Worm (Caenorhabditis elegans) whole organism, L4 larva: ENCODE data around the gene srlf-22.

ENCODE experiments used
- F37D6.2 ChIP-seq: sonication (generic microtip); optimal IDR thresholded peaks from 2 replicates; lab custom pipeline; 2016; ENCODE audit warnings: mild to moderate bottlenecking, missing genetic modification characterization, missing compliant biosample characterization
- F49E8.2 ChIP-seq: sonication (generic microtip); optimal IDR thresholded peaks from 2 replicates; lab custom pipeline; 2016; ENCODE audit warnings: missing compliant biosample characterization, mild to moderate bottlenecking, missing genetic modification characterization, borderline replicate concordance
- T20F7.1 ChIP-seq: fragments of 200-800 bp; sonication (Bioruptor generic); optimal IDR thresholded peaks from 2 replicates; lab custom pipeline; 2018; ENCODE audit warnings: mild to moderate bottlenecking, missing genetic modification characterization, missing compliant biosample characterization
- Y105C5A.15 ChIP-seq: fragments of 200-800 bp; sonication (Bioruptor generic); IDR thresholded peaks from 2 replicates; pipeline ENCODE4 v1.3.6; 2022; ENCODE audit warnings: missing genetic modification characterization, missing compliant biosample characterization
- ZK337.2 ChIP-seq: fragments of 200-800 bp; sonication (Bioruptor generic); IDR thresholded peaks from 2 replicates; pipeline ENCODE4 v1.3.6; 2022; ENCODE audit warnings: missing genetic modification reagents, missing genetic modification characterization, missing compliant biosample characterization
- ZK546.5 ChIP-seq, 2 experiments: sonication (generic microtip); optimal IDR thresholded peaks; 2 replicates each; lab custom pipeline; 2017; ENCODE audit warnings: missing biosample characterization in 2 of 2, missing genetic modification characterization in 2 of 2
- ama-1 ChIP-seq: fragments of 150-350 bp; optimal IDR thresholded peaks from 2 replicates; lab custom pipeline; 2014; ENCODE audit warnings: inconsistent platforms, mixed read lengths
- ceh-32 ChIP-seq: sonication (generic microtip); optimal IDR thresholded peaks from 2 replicates; lab custom pipeline; 2016; ENCODE audit warnings: mild to moderate bottlenecking, missing genetic modification characterization, missing compliant biosample characterization; ENCODE audit not compliant: poor library complexity
- ceh-44 ChIP-seq: fragments of 200-800 bp; sonication (Bioruptor generic); IDR thresholded peaks from 2 replicates; pipeline ENCODE4 v1.3.6; 2022; ENCODE audit warnings: missing genetic modification reagents, missing genetic modification characterization, missing compliant biosample characterization
- ceh-62 ChIP-seq: sonication (generic microtip); optimal IDR thresholded peaks from 2 replicates; lab custom pipeline; 2017; ENCODE audit warnings: missing biosample characterization, missing genetic modification characterization
- ceh-82 ChIP-seq: sonication (generic microtip); optimal IDR thresholded peaks from 2 replicates; lab custom pipeline; 2017; ENCODE audit warnings: missing biosample characterization, missing genetic modification characterization
- cey-2 ChIP-seq: sonication (generic microtip); optimal IDR thresholded peaks from 3 replicates; lab custom pipeline; 2017; ENCODE audit warnings: missing genetic modification characterization, mild to moderate bottlenecking, missing compliant biosample characterization, antibody characterized with exemption, borderline replicate concordance; ENCODE audit not compliant: insufficient read depth
- daf-16 ChIP-seq, 3 experiments: sonication (generic microtip); optimal IDR thresholded peaks; 2 replicates each; lab custom pipeline; 2016 to 2017; ENCODE audit warnings: missing genetic modification characterization in 3 of 3, missing genetic modification reagents in 3 of 3, mild to moderate bottlenecking in 2 of 3, missing compliant biosample characterization in 2 of 3, missing biosample characterization in 1 of 3, moderate library complexity in 1 of 3
- dmd-6 ChIP-seq: fragments of 200-800 bp; sonication (Bioruptor generic); IDR thresholded peaks from 2 replicates; pipeline ENCODE4 v1.3.6; 2022; ENCODE audit warnings: missing genetic modification reagents, missing genetic modification characterization, missing compliant biosample characterization
- dpl-1 ChIP-seq: fragments of 150-350 bp; optimal IDR thresholded peaks from 2 replicates; lab custom pipeline; 2014; ENCODE audit warnings: missing biosample characterization, missing genetic modification reagents, missing genetic modification characterization
- duxl-1 ChIP-seq: sonication (generic microtip); optimal IDR thresholded peaks from 2 replicates; lab custom pipeline; 2016; ENCODE audit warnings: mild to moderate bottlenecking, missing genetic modification characterization, moderate library complexity, missing compliant biosample characterization; ENCODE audit not compliant: poor library complexity
- dve-1 ChIP-seq: sonication (generic microtip); optimal IDR thresholded peaks from 2 replicates; lab custom pipeline; 2017; ENCODE audit warnings: antibody characterized with exemption, mild to moderate bottlenecking, missing genetic modification characterization, missing compliant biosample characterization; ENCODE audit not compliant: insufficient read depth
- egl-27 ChIP-seq: sonication (generic microtip); optimal IDR thresholded peaks from 3 replicates; lab custom pipeline; 2017; ENCODE audit warnings: missing biosample characterization, missing genetic modification reagents, missing genetic modification characterization
- gei-8 ChIP-seq: fragments of 200-800 bp; sonication (Bioruptor generic); optimal IDR thresholded peaks from 2 replicates; lab custom pipeline; 2018; ENCODE audit warnings: mild to moderate bottlenecking, missing genetic modification characterization, missing compliant biosample characterization
- lim-7 ChIP-seq: fragments of 200-800 bp; sonication (Bioruptor generic); IDR thresholded peaks from 2 replicates; pipeline ENCODE4 v1.3.6; 2022; ENCODE audit warnings: missing genetic modification characterization, missing compliant biosample characterization
- lin-13 ChIP-seq: fragments of 150-350 bp; optimal IDR thresholded peaks from 2 replicates; lab custom pipeline; 2014; ENCODE audit warnings: missing biosample characterization, missing genetic modification reagents, missing genetic modification characterization
- lin-15B ChIP-seq: fragments of 150-350 bp; sonication (generic microtip); optimal IDR thresholded peaks from 3 replicates; lab custom pipeline; 2014; ENCODE audit warnings: missing biosample characterization, missing genetic modification characterization
- lin-38 ChIP-seq: fragments of 200-800 bp; sonication (Bioruptor generic); IDR thresholded peaks from 2 replicates; pipeline ENCODE4 v1.3.6; 2022; ENCODE audit warnings: missing genetic modification reagents, missing genetic modification characterization, missing compliant biosample characterization
- lin-39 ChIP-seq: fragments of 150-350 bp; optimal IDR thresholded peaks from 2 replicates; lab custom pipeline; 2014; ENCODE audit warnings: missing biosample characterization, missing genetic modification reagents, missing genetic modification characterization
- lsy-2 ChIP-seq, 2 experiments: fragments of 150-350 bp in 1 of 2; sonication (generic microtip) in 1 of 2; optimal IDR thresholded peaks; 2 replicates each; lab custom pipeline; 2014 to 2017; ENCODE audit warnings: missing biosample characterization in 2 of 2, missing genetic modification characterization in 2 of 2
- mdt-29 ChIP-seq: fragments of 200-800 bp; sonication (Bioruptor generic); IDR thresholded peaks from 2 replicates; pipeline ENCODE4 v1.3.6; 2022; ENCODE audit warnings: missing genetic modification reagents, missing genetic modification characterization, missing compliant biosample characterization
- mep-1 ChIP-seq: fragments of 150-350 bp; sonication (generic microtip); optimal IDR thresholded peaks from 3 replicates; lab custom pipeline; 2014; ENCODE audit warnings: missing biosample characterization, missing genetic modification characterization
- nhr-10 ChIP-seq: fragments of 150-350 bp; optimal IDR thresholded peaks from 2 replicates; lab custom pipeline; 2014; ENCODE audit warnings: missing biosample characterization, missing genetic modification characterization
- nhr-11 ChIP-seq: fragments of 150-350 bp; optimal IDR thresholded peaks from 2 replicates; lab custom pipeline; 2014; ENCODE audit warnings: missing biosample characterization, missing genetic modification characterization
- nhr-237 ChIP-seq: sonication (generic microtip); optimal IDR thresholded peaks from 2 replicates; lab custom pipeline; 2017; ENCODE audit warnings: missing biosample characterization, missing genetic modification characterization
- nhr-25 ChIP-seq: sonication (generic microtip); optimal IDR thresholded peaks from 2 replicates; lab custom pipeline; 2017; ENCODE audit warnings: missing genetic modification characterization, mild to moderate bottlenecking, missing compliant biosample characterization, antibody characterized with exemption, moderate library complexity, borderline replicate concordance; ENCODE audit not compliant: insufficient read depth
- nhr-28 ChIP-seq: fragments of 150-350 bp; optimal IDR thresholded peaks from 2 replicates; lab custom pipeline; 2014; ENCODE audit warnings: missing biosample characterization, missing genetic modification characterization
- nhr-48 ChIP-seq: sonication (generic microtip); optimal IDR thresholded peaks from 2 replicates; lab custom pipeline; 2016; ENCODE audit warnings: mild to moderate bottlenecking, missing genetic modification characterization, missing compliant biosample characterization
- nhr-76 ChIP-seq: fragments of 150-350 bp; optimal IDR thresholded peaks from 2 replicates; lab custom pipeline; 2014; ENCODE audit warnings: missing biosample characterization, missing genetic modification characterization
- php-3 ChIP-seq: fragments of 200-800 bp; sonication (Bioruptor generic); IDR thresholded peaks from 2 replicates; pipeline ENCODE4 v1.3.6; 2022; ENCODE audit warnings: missing genetic modification reagents, missing genetic modification characterization, missing compliant biosample characterization
- rbr-2 ChIP-seq: sonication (generic microtip); optimal IDR thresholded peaks from 2 replicates; lab custom pipeline; 2016; ENCODE audit warnings: missing genotype, missing genetic modification characterization, missing compliant biosample characterization
- saeg-2 ChIP-seq: fragments of 200-800 bp; sonication (Bioruptor generic); IDR thresholded peaks from 2 replicates; pipeline ENCODE4 v1.3.6; 2022; ENCODE audit warnings: missing genetic modification reagents, missing genetic modification characterization, missing compliant biosample characterization
- sdz-12 ChIP-seq: fragments of 200-800 bp; sonication (Bioruptor generic); optimal IDR thresholded peaks from 2 replicates; lab custom pipeline; 2018; ENCODE audit warnings: mild to moderate bottlenecking, missing genetic modification characterization, missing compliant biosample characterization
- set-16 ChIP-seq: fragments of 200-800 bp; sonication (Bioruptor generic); IDR thresholded peaks from 2 replicates; pipeline ENCODE4 v1.3.6; 2022; ENCODE audit warnings: missing genetic modification reagents, missing genetic modification characterization, missing compliant biosample characterization
- snpc-1.2 ChIP-seq: fragments of 200-800 bp; sonication (Bioruptor generic); IDR thresholded peaks from 2 replicates; pipeline ENCODE4 v1.3.6; 2022; ENCODE audit warnings: missing genetic modification reagents, missing genetic modification characterization, missing compliant biosample characterization
- snpc-4 ChIP-seq: fragments of 150-350 bp; optimal IDR thresholded peaks from 2 replicates; lab custom pipeline; 2014; ENCODE audit warnings: missing biosample characterization, missing genetic modification characterization
- spr-3 ChIP-seq: fragments of 200-800 bp; sonication (Bioruptor generic); optimal IDR thresholded peaks from 2 replicates; lab custom pipeline; 2018; ENCODE audit warnings: mild to moderate bottlenecking, missing genetic modification characterization, missing compliant biosample characterization
- tag-97 ChIP-seq: fragments of 200-800 bp; sonication (Bioruptor generic); IDR thresholded peaks from 2 replicates; pipeline ENCODE4 v1.3.6; 2022; ENCODE audit warnings: missing genetic modification characterization, missing compliant biosample characterization
- unc-130 ChIP-seq: sonication (generic microtip); optimal IDR thresholded peaks from 2 replicates; lab custom pipeline; 2016; ENCODE audit warnings: missing genetic modification reagents, missing genetic modification characterization, missing compliant biosample characterization
- unc-62 ChIP-seq, 3 experiments: fragments of 150-350 bp in 1 of 3; sonication (generic microtip); optimal IDR thresholded peaks in 2 of 3; peaks in 1 of 3; 1 replicate in 1 of 3; 2 replicates in 2 of 3; lab custom pipeline; 2014 to 2017; ENCODE audit warnings: missing biosample characterization in 3 of 3, missing genetic modification characterization in 3 of 3, missing genetic modification reagents in 3 of 3, missing genotype in 1 of 3
- vab-7 ChIP-seq: fragments of 200-800 bp; sonication (Bioruptor generic); IDR thresholded peaks from 2 replicates; pipeline ENCODE4 v1.3.6; 2022; ENCODE audit warnings: missing genetic modification reagents, missing genetic modification characterization, missing compliant biosample characterization
- zip-2 ChIP-seq: fragments of 150-350 bp; optimal IDR thresholded peaks from 2 replicates; lab custom pipeline; 2014; ENCODE audit warnings: missing biosample characterization, missing genetic modification characterization
- ztf-11 ChIP-seq: fragments of 150-350 bp; optimal IDR thresholded peaks from 2 replicates; lab custom pipeline; 2014; ENCODE audit warnings: missing biosample characterization, missing genetic modification characterization
- ztf-7 ChIP-seq: fragments of 150-350 bp; optimal IDR thresholded peaks from 2 replicates; lab custom pipeline; 2014; ENCODE audit warnings: missing biosample characterization, missing genetic modification characterization

srlf-22 gene

DNA sequence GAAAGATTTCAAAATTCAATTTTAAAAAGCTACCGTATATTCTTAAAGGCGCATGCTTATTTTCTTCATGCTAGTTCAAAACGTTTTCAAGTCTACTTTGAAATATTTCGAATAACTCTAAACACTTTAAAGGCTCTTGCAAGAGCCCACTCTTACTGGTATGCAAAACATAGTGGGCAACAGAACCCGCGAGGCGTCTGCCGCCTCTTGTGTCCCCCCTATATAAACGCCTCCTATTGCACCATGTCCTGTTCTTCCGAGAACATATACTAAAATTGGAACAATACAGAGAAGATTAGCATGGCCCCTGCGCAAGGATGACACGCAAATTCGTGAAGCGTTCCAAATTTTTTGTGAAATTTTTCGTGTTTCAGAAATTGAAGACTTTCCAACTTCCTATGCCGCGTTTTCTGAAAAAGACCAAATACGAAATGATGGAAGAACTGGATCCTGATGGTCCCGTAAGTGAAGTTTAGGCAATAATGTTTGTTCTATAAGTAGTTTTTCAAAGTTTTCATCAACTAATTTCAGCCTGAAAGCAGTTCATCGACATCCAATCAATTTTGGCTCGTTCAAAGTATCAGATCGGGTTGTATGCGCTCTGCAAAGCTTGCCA is 32.0 kb upstream of the srlf-22 start (continued):
- TF ChIP-seq duxl-1, result no peak
- 0 out of 2 replicates have a peak, but pooled peaks have one; percentile 19 for TF ChIP-seq saeg-2
- TF ChIP-seq nhr-25 (tag; lab: Kevin White, UChicago), result no peak
- TF ChIP-seq egl-27 (tag; lab: Kevin White, UChicago), result no peak
- no peak for TF ChIP-seq lin-15B (tag; lab: Kevin White, UChicago)
- no peak for TF ChIP-seq php-3 (GFP tag; lab: Robert Waterston, UW)
- TF ChIP-seq daf-16 (GFP tag; optimal IDR thresholded peaks at IDR 0.05; lab: Kevin White, UChicago), result no peak
- no peak for TF ChIP-seq daf-16 (tag; optimal IDR thresholded peaks at IDR 0.05; lab: Kevin White, UChicago)
- 0 out of 2 replicates have a peak, but pooled peaks have one; percentile 25 for TF ChIP-seq ceh-44
- no peak for TF ChIP-seq cey-2 (tag; lab: Kevin White, UChicago)
- TF ChIP-seq sdz-12, result no peak
- no peak for TF ChIP-seq ztf-7 (tag; lab: Kevin White, UChicago)
- no peak for TF ChIP-seq nhr-48 (tag; lab: Kevin White, UChicago)
- TF ChIP-seq nhr-10 (tag; lab: Kevin White, UChicago), result no peak
- TF ChIP-seq ceh-62 (tag; lab: Kevin White, UChicago), result no peak
- no peak for TF ChIP-seq ceh-82 (tag; lab: Kevin White, UChicago)
- TF ChIP-seq dpl-1 (GFP tag; lab: Kevin White, UChicago), result no peak
- TF ChIP-seq set-16, result no peak
- TF ChIP-seq ZK337.2 (GFP tag; lab: Robert Waterston, UW), result peak; percentile 48; the same call in 1 of the 2 replicates
- no peak for TF ChIP-seq spr-3
- TF ChIP-seq nhr-237 (tag; lab: Kevin White, UChicago), result no peak
- TF ChIP-seq ama-1 (lab: Kevin White, UChicago), result no peak
- no peak for TF ChIP-seq nhr-28 (tag; lab: Kevin White, UChicago)
- no peak for TF ChIP-seq Y105C5A.15
- no peak for TF ChIP-seq ceh-32 (tag; lab: Kevin White, UChicago)
- TF ChIP-seq nhr-11, result no peak
- no peak for TF ChIP-seq unc-130
- no peak for TF ChIP-seq ztf-11 (tag; lab: Kevin White, UChicago)
- peak; percentile 48; the same call in 1 of the 2 replicates for TF ChIP-seq vab-7 (GFP tag; lab: Robert Waterston, UW)
- peak; percentile 74 for TF ChIP-seq snpc-1.2 (GFP tag; lab: Robert Waterston, UW)
- TF ChIP-seq zip-2 (tag; lab: Kevin White, UChicago), result no peak
- TF ChIP-seq ZK546.5 (tag; optimal IDR thresholded peaks at IDR 0.05; lab: Kevin White, UChicago), result no peak
- peak; percentile 58 for TF ChIP-seq mdt-29 (GFP tag; lab: Robert Waterston, UW)
- peak; percentile 74 for TF ChIP-seq lin-38 (GFP tag; lab: Robert Waterston, UW)
- TF ChIP-seq T20F7.1 (GFP tag; lab: Kevin White, UChicago), result no peak
- TF ChIP-seq unc-62 (GFP tag; optimal IDR thresholded peaks at IDR 0.05 in 1 of 2; lab: Kevin White, UChicago), result no peak
- TF ChIP-seq unc-62 (tag; optimal IDR thresholded peaks at IDR 0.05; lab: Kevin White, UChicago), result no peak
- TF ChIP-seq lim-7 (GFP tag; lab: Robert Waterston, UW), result peak; percentile 40; the same call in 1 of the 2 replicates
- no peak for TF ChIP-seq mep-1
- peak; percentile 80 for TF ChIP-seq snpc-4 (tag; lab: Kevin White, UChicago)
- no peak for TF ChIP-seq tag-97 (GFP tag; lab: Robert Waterston, UW)
- no peak for TF ChIP-seq lin-13 (GFP tag; lab: Kevin White, UChicago)
- no peak for TF ChIP-seq rbr-2 (tag; lab: Kevin White, UChicago)
- peak; percentile 8 for TF ChIP-seq F49E8.2 (tag; lab: Kevin White, UChicago)
- no peak for TF ChIP-seq dve-1
- TF ChIP-seq dmd-6 (GFP tag; lab: Robert Waterston, UW), result peak; percentile 24; the same call in 1 of the 2 replicates
- TF ChIP-seq lin-39 (tag; lab: Kevin White, UChicago), result no peak
- no peak for TF ChIP-seq lsy-2 (tag; optimal IDR thresholded peaks at IDR 0.05; lab: Kevin White, UChicago)
- TF ChIP-seq gei-8, result no peak
- no peak for TF ChIP-seq nhr-76
- no peak for TF ChIP-seq F37D6.2 (tag; lab: Kevin White, UChicago)
